Fruit fly (Drosophila melanogaster): ENCODE data around the gene CG42238.
A peak's percentile ranks its signal among the peaks of the same experiment; 100 is the strongest.

CG42238 gene

dm6 chr2L:21009310-21010119, 42.4 kb downstream of the CG42238 start (continued):
- TF ChIP-seq CG6683 (GFP tag; optimal IDR thresholded peaks at IDR 0.05), result peak; percentile 9
- no peak for TF ChIP-seq grn (GFP tag; optimal IDR thresholded peaks at IDR 0.05)
- TF ChIP-seq CG1233 (GFP tag; optimal IDR thresholded peaks at IDR 0.05), result peak; percentile 76
- no peak for TF ChIP-seq C15 (GFP tag; IDR thresholded peaks at IDR 0.05)
- peak; percentile 90 for TF ChIP-seq tin (GFP tag; optimal IDR thresholded peaks at IDR 0.05)
- peak; percentile 83 for TF ChIP-seq Chrac-16 (GFP tag; optimal IDR thresholded peaks at IDR 0.05)
- peak; percentile 58 for TF ChIP-seq tio (GFP tag; optimal IDR thresholded peaks at IDR 0.05)
- TF ChIP-seq Trl (optimal IDR thresholded peaks at IDR 0.05), result no peak
- peak; percentile 78 for TF ChIP-seq Trl (GFP tag; optimal IDR thresholded peaks at IDR 0.05)
- peak; percentile 39 for TF ChIP-seq Fer3 (tag; optimal IDR thresholded peaks at IDR 0.05)
- peak; percentile 61 for TF ChIP-seq lab (GFP tag; optimal IDR thresholded peaks at IDR 0.05)
- no peak for TF ChIP-seq CG1832 (GFP tag; optimal IDR thresholded peaks at IDR 0.05)
- peak; percentile 18 for TF ChIP-seq CG3838 (GFP tag; optimal IDR thresholded peaks at IDR 0.05)
- peak; percentile 89 for TF ChIP-seq trem (tag; optimal IDR thresholded peaks at IDR 0.05)
- peak; percentile 16 for TF ChIP-seq caup (GFP tag; optimal IDR thresholded peaks at IDR 0.05; ENCODE audit: severe bottlenecking)
- no peak for TF ChIP-seq sc (optimal IDR thresholded peaks at IDR 0.05)
- TF ChIP-seq sc (GFP tag; optimal IDR thresholded peaks at IDR 0.05), result peak; percentile 77
- TF ChIP-seq Rx (GFP tag; IDR thresholded peaks at IDR 0.05), result peak; percentile 73
- TF ChIP-seq mam (GFP tag; optimal IDR thresholded peaks at IDR 0.05), result peak; percentile 48
- peak; percentile 58 for TF ChIP-seq CG6272 (GFP tag; IDR thresholded peaks at IDR 0.05)
- TF ChIP-seq Lhr (GFP tag; optimal IDR thresholded peaks at IDR 0.05), result peak; percentile 58
- peak; percentile 71 for TF ChIP-seq Camta (GFP tag; optimal IDR thresholded peaks at IDR 0.05)
- peak; percentile 87 for TF ChIP-seq fd96Cb (tag; optimal IDR thresholded peaks at IDR 0.05)
- peak; percentile 24; the same call in 1 of the 2 replicates for TF ChIP-seq MBD-R2 (GFP tag; IDR thresholded peaks at IDR 0.05)
- TF ChIP-seq CG4424 (GFP tag; optimal IDR thresholded peaks at IDR 0.05), result peak; percentile 89
- peak; percentile 7 for TF ChIP-seq Ets97D (GFP tag; optimal IDR thresholded peaks at IDR 0.05)
- peak; percentile 28 for TF ChIP-seq Sry-β (GFP tag; optimal IDR thresholded peaks at IDR 0.05)
- TF ChIP-seq danr (GFP tag; IDR thresholded peaks at IDR 0.05), result peak; percentile 68
- peak; percentile 59 for TF ChIP-seq CG18476 (GFP tag; optimal IDR thresholded peaks at IDR 0.05)
- TF ChIP-seq fd102C (GFP tag; optimal IDR thresholded peaks at IDR 0.05), result peak; percentile 81
- TF ChIP-seq sens-2 (GFP tag; IDR thresholded peaks at IDR 0.05), result peak; percentile 82
- peak; percentile 90 for TF ChIP-seq Spps (tag; optimal IDR thresholded peaks at IDR 0.05)
- TF ChIP-seq CG12104 (GFP tag; optimal IDR thresholded peaks at IDR 0.05), result peak; percentile 47
- TF ChIP-seq lola (GFP tag; optimal IDR thresholded peaks at IDR 0.05), result peak in 1 of 3 experiments; percentile 94
- no peak for TF ChIP-seq lov (optimal IDR thresholded peaks at IDR 0.05)
- TF ChIP-seq lov (GFP tag; IDR thresholded peaks at IDR 0.05), result peak; percentile 91
- TF ChIP-seq Oaz (GFP tag; IDR thresholded peaks at IDR 0.05), result no peak
- TF ChIP-seq gt (GFP tag; IDR thresholded peaks at IDR 0.05), result peak; percentile 66
- TF ChIP-seq Atf3 (GFP tag; optimal IDR thresholded peaks at IDR 0.05), result peak; percentile 49
- no peak for TF ChIP-seq mirr (GFP tag; optimal IDR thresholded peaks at IDR 0.05)
- peak; percentile 21 for TF ChIP-seq oc (tag; optimal IDR thresholded peaks at IDR 0.05)
- TF ChIP-seq TFAM (GFP tag; optimal IDR thresholded peaks at IDR 0.05), result peak; percentile 28
- peak; percentile 75 for TF ChIP-seq CG13424 (tag; optimal IDR thresholded peaks at IDR 0.05)
- TF ChIP-seq Tbp (GFP tag; optimal IDR thresholded peaks at IDR 0.05), result no peak
- peak; percentile 30 for TF ChIP-seq psq (GFP tag; optimal IDR thresholded peaks at IDR 0.05)
- no peak for TF ChIP-seq CG11560 (tag; IDR thresholded peaks at IDR 0.05)
- TF ChIP-seq Mad (GFP tag; optimal IDR thresholded peaks at IDR 0.05), result peak; percentile 64
- TF ChIP-seq CG7839 (tag; optimal IDR thresholded peaks at IDR 0.05), result peak; percentile 83
- no peak; the same call in 2 of the 3 replicates for TF ChIP-seq CG2889 (GFP tag; IDR thresholded peaks at IDR 0.05)
- TF ChIP-seq btn (GFP tag; optimal IDR thresholded peaks at IDR 0.05), result peak; percentile 25
